Fruit fly (Drosophila melanogaster): ENCODE measurements around the gene Ada2b.

dm6 chr3R:8227344-8227743 is 13.0 kb downstream of the Ada2b start:
- TF ChIP-seq CG16779 (tag; optimal IDR thresholded peaks at IDR 0.05): no peak
- TF ChIP-seq Met (GFP tag; optimal IDR thresholded peaks at IDR 0.05): no peak
- no peak for TF ChIP-seq CG31627 (GFP tag; optimal IDR thresholded peaks at IDR 0.05)
- no peak for TF ChIP-seq CG11902 (GFP tag; optimal IDR thresholded peaks at IDR 0.05)
- peak; percentile 63 for TF ChIP-seq svp (GFP tag)
- no peak for TF ChIP-seq Smox (GFP tag; optimal IDR thresholded peaks at IDR 0.05)

Data from whole organism, prepupa.